Worm (Caenorhabditis elegans): ENCODE results near the gene kin-15.

Gene kin-15

ce11 chrII:9433609-9434008, at the start of gene kin-15:
TSS of gene kin-15 (minus strand) at chrII:9433709.
- TF ChIP-seq elt-1 (tag; optimal IDR thresholded peaks at IDR 0.05) (no peak), nhr-25 (tag; optimal IDR thresholded peaks at IDR 0.05) (peak; percentile 26), ztf-4 (tag; optimal IDR thresholded peaks at IDR 0.05) (no peak), mbf-1 (tag; optimal IDR thresholded peaks at IDR 0.05) (no peak), unc-62 (GFP tag; optimal IDR thresholded peaks at IDR 0.05) (no peak)

- TF ChIP-seq unc-55 (GFP tag; optimal IDR thresholded peaks at IDR 0.05) (no peak), Y55F3AM.14 (GFP tag; optimal IDR thresholded peaks at IDR 0.05) (no peak), nhr-25 (tag; optimal IDR thresholded peaks at IDR 0.05) (no peak), ztf-11 (tag; optimal IDR thresholded peaks at IDR 0.05) (no peak), sma-9 (GFP tag; optimal IDR thresholded peaks at IDR 0.05) (no peak), sma-9 (tag; optimal IDR thresholded peaks at IDR 0.05) (no peak), zag-1 (tag; optimal IDR thresholded peaks at IDR 0.05) (no peak), ZK546.5 (tag; optimal IDR thresholded peaks at IDR 0.05) (no peak), ceh-82 (tag; optimal IDR thresholded peaks at IDR 0.05) (no peak), ztf-1 (GFP tag; conservative IDR thresholded peaks at IDR 0.05) (no peak), lin-11 (tag; optimal IDR thresholded peaks at IDR 0.05) (no peak), elt-1 (tag; optimal IDR thresholded peaks at IDR 0.05) (no peak), nhr-11 (tag; optimal IDR thresholded peaks at IDR 0.05) (no peak)
Observed at ce11 chrII:9482529-9482928, 49.0 kb upstream of the kin-15 start.

- TF ChIP-seq nhr-129 (tag; optimal IDR thresholded peaks at IDR 0.05), result peak; percentile 27
- no peak for TF ChIP-seq elt-1 (tag; optimal IDR thresholded peaks at IDR 0.05)
- TF ChIP-seq sma-9 (GFP tag; optimal IDR thresholded peaks at IDR 0.05), result peak; percentile 41
- TF ChIP-seq sma-9 (tag; optimal IDR thresholded peaks at IDR 0.05), result no peak
- peak; percentile 50 for TF ChIP-seq F13H6.1 (tag; optimal IDR thresholded peaks at IDR 0.05)
Observed at ce11 chrII:9481427-9481826, 47.9 kb upstream of the kin-15 start.

ce11 chrII:9480006-9480405, 46.5 kb upstream of the kin-15 start, which contains the start of gene T19H5.7:
TSS of gene T19H5.7 (minus strand) at chrII:9480106.
- TF ChIP-seq nhr-21 (tag; optimal IDR thresholded peaks at IDR 0.05), result no peak
- no peak for TF ChIP-seq lin-13 (GFP tag; optimal IDR thresholded peaks at IDR 0.05)
- TF ChIP-seq F13H6.1 (tag; optimal IDR thresholded peaks at IDR 0.05), result no peak
- no peak for TF ChIP-seq nhr-77 (tag; optimal IDR thresholded peaks at IDR 0.05)
- TF ChIP-seq lin-11 (tag; optimal IDR thresholded peaks at IDR 0.05), result no peak
- no peak for TF ChIP-seq sma-3 (GFP tag; optimal IDR thresholded peaks at IDR 0.05)
- TF ChIP-seq nhr-6 (tag; optimal IDR thresholded peaks at IDR 0.05), result no peak
- no peak for TF ChIP-seq mdl-1 (tag; optimal IDR thresholded peaks at IDR 0.05)
- no peak for TF ChIP-seq sma-9 (GFP tag; optimal IDR thresholded peaks at IDR 0.05)
- no peak for TF ChIP-seq sma-9 (tag; optimal IDR thresholded peaks at IDR 0.05)
- no peak for TF ChIP-seq sem-4 (tag; optimal IDR thresholded peaks at IDR 0.05)
- no peak for TF ChIP-seq unc-39 (tag; optimal IDR thresholded peaks at IDR 0.05)
- no peak for TF ChIP-seq egl-27 (tag; optimal IDR thresholded peaks at IDR 0.05)
- TF ChIP-seq crh-2 (tag; optimal IDR thresholded peaks at IDR 0.05), result no peak
- no peak for TF ChIP-seq Y55F3AM.14 (GFP tag; optimal IDR thresholded peaks at IDR 0.05)
- no peak for TF ChIP-seq gmeb-1 (tag; optimal IDR thresholded peaks at IDR 0.05)
- TF ChIP-seq ztf-4 (tag; optimal IDR thresholded peaks at IDR 0.05), result no peak
- TF ChIP-seq nhr-25 (tag; optimal IDR thresholded peaks at IDR 0.05), result no peak
- no peak for TF ChIP-seq ama-1 (optimal IDR thresholded peaks at IDR 0.05)
- no peak for TF ChIP-seq unc-55 (GFP tag; optimal IDR thresholded peaks at IDR 0.05)

ce11 chrII:9477567-9477966, 44.1 kb upstream of the kin-15 start, which contains the start of gene chil-27:
TSS of gene chil-27 (plus strand) at chrII:9477867.
- TF ChIP-seq ztf-4 (tag; optimal IDR thresholded peaks at IDR 0.05) (no peak), R02D3.7 (tag; optimal IDR thresholded peaks at IDR 0.05) (no peak), lin-39 (tag; optimal IDR thresholded peaks at IDR 0.05) (no peak), nhr-12 (tag; optimal IDR thresholded peaks at IDR 0.05) (no peak)
